Fruit fly (Drosophila melanogaster): ENCODE measurements around the gene CG7148.

DNA sequence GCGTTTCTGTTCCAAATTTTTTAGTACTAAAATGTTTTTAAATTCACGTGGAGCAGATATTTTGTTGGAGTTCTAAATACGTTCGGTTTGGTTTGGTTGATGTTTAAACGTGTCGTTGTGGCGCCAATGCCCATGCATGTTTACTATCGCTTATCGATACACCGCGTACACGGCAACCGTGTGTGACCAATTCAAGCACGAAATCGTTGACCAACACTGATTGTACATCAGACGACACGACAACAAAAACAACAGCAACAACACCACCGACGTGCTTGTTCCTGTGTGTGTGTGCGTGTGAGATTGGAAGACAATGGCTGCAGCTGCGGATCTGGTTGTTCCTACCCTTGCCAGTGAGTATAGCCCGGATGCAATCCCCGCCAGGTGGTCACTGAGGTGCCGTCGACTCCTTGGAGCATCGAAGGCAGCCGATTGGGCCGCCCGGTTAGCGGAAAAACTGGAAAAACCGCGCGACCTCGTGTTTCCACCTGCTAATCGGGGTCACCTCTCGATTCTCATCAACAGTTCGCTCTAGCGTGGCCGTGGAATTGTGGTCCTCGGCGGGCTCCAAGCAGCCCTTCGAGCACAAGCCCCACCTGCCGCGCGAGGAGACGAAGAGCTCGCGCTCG, 7.2 kb downstream of the CG7148 start, which contains the start of gene eIF2A:
- peak; percentile 57 for TF ChIP-seq bab2 (GFP tag; optimal IDR thresholded peaks at IDR 0.05)
- TF ChIP-seq CG11723 (GFP tag; optimal IDR thresholded peaks at IDR 0.05): peak; percentile 11
- TF ChIP-seq Usf (GFP tag; optimal IDR thresholded peaks at IDR 0.05): no peak
- TF ChIP-seq pan (optimal IDR thresholded peaks at IDR 0.05): no peak
- TF ChIP-seq pan (GFP tag; optimal IDR thresholded peaks at IDR 0.05 in 1 of 2, IDR thresholded peaks at IDR 0.05 in 1 of 2): peak in 1 of 2 experiments; percentile 37
- peak; percentile 11 for TF ChIP-seq CG3995 (GFP tag; optimal IDR thresholded peaks at IDR 0.05)
